Comparison of ENCODE assay signal across 1 worm cellular context in the genomic region with DNA sequence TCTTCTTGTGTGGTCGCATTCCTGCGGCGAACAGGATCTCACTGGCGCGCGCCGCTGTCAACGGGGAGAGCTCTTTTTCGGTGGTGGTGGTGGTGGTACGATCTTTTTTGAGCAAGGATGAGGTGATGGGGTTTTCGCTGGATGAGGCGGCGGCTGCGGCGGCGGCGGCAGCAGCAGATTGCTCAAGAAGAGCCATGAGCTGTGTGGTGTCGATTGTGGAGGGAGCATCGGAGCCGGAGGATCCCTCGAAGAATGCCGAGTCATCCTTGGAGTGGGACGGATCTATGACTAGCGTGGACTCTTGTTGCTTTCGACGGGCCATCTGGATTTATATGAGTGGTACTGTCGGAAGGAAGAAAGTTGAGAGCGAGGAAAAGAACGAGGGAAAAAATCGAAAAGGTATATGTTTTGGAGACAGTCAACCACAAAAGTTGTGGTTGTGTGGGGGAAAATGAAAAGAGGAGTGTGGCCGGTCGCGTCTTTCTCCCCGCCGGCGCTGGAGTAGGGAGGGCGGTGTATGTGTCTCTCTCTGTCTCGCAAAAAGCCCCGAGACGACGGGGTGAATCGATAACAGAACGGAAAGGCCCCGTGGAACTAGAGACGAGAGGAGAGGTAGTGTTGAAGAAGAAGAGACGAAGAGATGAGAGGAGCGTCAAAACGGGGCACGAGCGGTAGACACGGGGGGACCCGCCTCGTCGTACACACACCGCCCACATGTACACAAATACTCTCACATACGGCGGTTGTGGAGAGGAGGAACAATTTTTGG.
TF ChIP-seq lines count a peak whose summit lies in the region.

No protein-coding gene starts in this region.

TF ChIP-seq in whole organism, L1 larva, 84 proteins besides CTCF, POLR2A, EP300 and RAD21 (continued from another document):
- TF ChIP-seq unc-62 (GFP tag; optimal IDR thresholded peaks at IDR 0.05; lab: Kevin White, UChicago) (no peak), pqm-1 (tag; optimal IDR thresholded peaks at IDR 0.05; lab: Kevin White, UChicago) (no peak), swsn-7 (tag; optimal IDR thresholded peaks at IDR 0.05; lab: Kevin White, UChicago) (no peak), hlh-17 (GFP tag; optimal IDR thresholded peaks at IDR 0.05; lab: Kevin White, UChicago; ENCODE audit: borderline replicate concordance) (no peak)
